Fruit fly (Drosophila melanogaster) whole organism, embryonic: Measurements from ENCODE around the gene CG7903.
A peak's percentile ranks its signal among the peaks of the same experiment; 100 is the strongest.

Source experiments
- Bdp1 ChIP-seq: fragments of 200-800 bp; sonication (Bioruptor generic); optimal IDR thresholded peaks from 3 replicates; lab custom pipeline; 2016; ENCODE audit warnings: missing biosample characterization, missing genetic modification characterization
- CG10321 ChIP-seq: fragments of 200-800 bp; sonication (Bioruptor generic); IDR thresholded peaks from 2 replicates; pipeline ENCODE4 v1.3.6; 2022; ENCODE audit warnings: missing biosample characterization, missing genetic modification characterization
- CG10654 ChIP-seq: fragments of 200-800 bp; sonication (Bioruptor generic); optimal IDR thresholded peaks from 2 replicates; lab custom pipeline; 2016; ENCODE audit warnings: missing biosample characterization, missing genetic modification characterization
- CG12299 ChIP-seq: fragments of 200-800 bp; sonication (Bioruptor generic); optimal IDR thresholded peaks from 2 replicates; lab custom pipeline; 2018; ENCODE audit warnings: missing biosample characterization, mild to moderate bottlenecking, missing genetic modification characterization
- CG14014 ChIP-seq: fragments of 200-800 bp; sonication (Bioruptor generic); IDR thresholded peaks from 2 replicates; pipeline ENCODE4 v1.3.6; 2022; ENCODE audit warnings: missing biosample characterization, missing genetic modification characterization
- CG15601 ChIP-seq: fragments of 200-800 bp; sonication (Bioruptor generic); optimal IDR thresholded peaks from 3 replicates; lab custom pipeline; 2019; ENCODE audit warnings: missing biosample characterization, mild to moderate bottlenecking, missing genetic modification characterization, moderate library complexity
- CG1602 ChIP-seq: fragments of 200-800 bp; sonication (Bioruptor generic); optimal IDR thresholded peaks from 3 replicates; lab custom pipeline; 2016; ENCODE audit warnings: missing biosample characterization, missing genetic modification characterization
- CG17361 ChIP-seq: fragments of 200-800 bp; sonication (Bioruptor generic); IDR thresholded peaks from 3 replicates; pipeline ENCODE4 v1.3.6; 2022; ENCODE audit warnings: missing biosample characterization, missing genetic modification characterization
- CG17912 ChIP-seq: fragments of 200-800 bp; sonication (Bioruptor generic); optimal IDR thresholded peaks from 2 replicates; lab custom pipeline; 2018; ENCODE audit warnings: missing biosample characterization, mild to moderate bottlenecking, missing genetic modification characterization
- CG2120 ChIP-seq: fragments of 200-800 bp; sonication (Bioruptor generic); optimal IDR thresholded peaks from 3 replicates; lab custom pipeline; 2016; ENCODE audit warnings: missing biosample characterization, missing genetic modification characterization
- CG30020 ChIP-seq: fragments of 200-800 bp; optimal IDR thresholded peaks from 2 replicates; lab custom pipeline; 2019; ENCODE audit warnings: missing biosample characterization, mild to moderate bottlenecking, missing genetic modification characterization, moderate library complexity
- CG3065 ChIP-seq: fragments of 200-800 bp; sonication (Bioruptor generic); optimal IDR thresholded peaks from 2 replicates; lab custom pipeline; 2016; ENCODE audit warnings: missing biosample characterization, missing genetic modification characterization
- CG3838 ChIP-seq: fragments of 200-800 bp; sonication (Bioruptor generic); optimal IDR thresholded peaks from 3 replicates; lab custom pipeline; 2016; ENCODE audit warnings: missing biosample characterization, missing genetic modification characterization
- CG4282 ChIP-seq: fragments of 200-800 bp; sonication (Bioruptor generic); optimal IDR thresholded peaks from 2 replicates; lab custom pipeline; 2016; ENCODE audit warnings: missing biosample characterization, missing genetic modification characterization
- CG4617 ChIP-seq: fragments of 200-800 bp; sonication (Bioruptor generic); optimal IDR thresholded peaks from 3 replicates; lab custom pipeline; 2016; ENCODE audit warnings: missing biosample characterization, missing genetic modification characterization, borderline replicate concordance
- CG6654 ChIP-seq: fragments of 200-800 bp; sonication (Bioruptor generic); optimal IDR thresholded peaks from 2 replicates; lab custom pipeline; 2017; ENCODE audit warnings: missing biosample characterization, mild to moderate bottlenecking, missing genetic modification characterization
- CG6813 ChIP-seq: fragments of 200-800 bp; sonication (Bioruptor generic); optimal IDR thresholded peaks from 2 replicates; lab custom pipeline; 2017; ENCODE audit warnings: missing biosample characterization, missing genetic modification characterization, mild to moderate bottlenecking, moderate library complexity, missing genetic modification reagents
- CG7372 ChIP-seq: fragments of 200-800 bp; sonication (Bioruptor generic); IDR thresholded peaks from 2 replicates; pipeline ENCODE4 v1.3.6; 2022; ENCODE audit warnings: missing biosample characterization, missing genetic modification characterization
- CG8290 ChIP-seq, 3 experiments: fragments of 200-800 bp; sonication (Bioruptor generic); optimal IDR thresholded peaks; 2 replicates each; lab custom pipeline; 2016 to 2019; ENCODE audit warnings: missing biosample characterization in 3 of 3, missing genetic modification characterization in 3 of 3, mild to moderate bottlenecking in 2 of 3, moderate library complexity in 1 of 3
- CG8359 ChIP-seq: fragments of 200-800 bp; sonication (Bioruptor generic); optimal IDR thresholded peaks from 2 replicates; lab custom pipeline; 2017; ENCODE audit warnings: missing biosample characterization, mild to moderate bottlenecking, missing genetic modification characterization, borderline replicate concordance
- CTCF ChIP-seq: fragments of 200-800 bp; sonication (Bioruptor generic); optimal IDR thresholded peaks from 2 replicates; lab custom pipeline; 2017; ENCODE audit warnings: missing biosample characterization, mild to moderate bottlenecking, missing genetic modification characterization, moderate library complexity
- Camta ChIP-seq: fragments of 200-800 bp; sonication (Bioruptor generic); optimal IDR thresholded peaks from 2 replicates; lab custom pipeline; 2016; ENCODE audit warnings: missing biosample characterization, missing genetic modification characterization
- D19A ChIP-seq: fragments of 200-800 bp; optimal IDR thresholded peaks from 3 replicates; lab custom pipeline; 2019; ENCODE audit warnings: missing biosample characterization, mild to moderate bottlenecking, missing genetic modification characterization, moderate library complexity
- Dp ChIP-seq: fragments of 200-800 bp; sonication (Bioruptor generic); optimal IDR thresholded peaks from 2 replicates; lab custom pipeline; 2018; ENCODE audit warnings: missing biosample characterization, mild to moderate bottlenecking, missing genetic modification characterization, moderate library complexity
- Fer3 ChIP-seq: fragments of 200-800 bp; sonication (Bioruptor generic); optimal IDR thresholded peaks from 2 replicates; lab custom pipeline; 2018; ENCODE audit warnings: missing biosample characterization, mild to moderate bottlenecking, missing genetic modification characterization, moderate library complexity
- HLH54F ChIP-seq: fragments of 200-800 bp; sonication (Bioruptor generic); optimal IDR thresholded peaks from 3 replicates; lab custom pipeline; 2016; ENCODE audit warnings: missing biosample characterization, missing genetic modification characterization
- Lhr ChIP-seq: fragments of 200-800 bp; sonication (Bioruptor generic); optimal IDR thresholded peaks from 3 replicates; lab custom pipeline; 2017; ENCODE audit warnings: mild to moderate bottlenecking, missing biosample characterization, missing genetic modification reagents, missing genetic modification characterization
- Lim3 ChIP-seq: fragments of 200-800 bp; sonication (Bioruptor generic); IDR thresholded peaks from 2 replicates; pipeline ENCODE4 v1.3.6; 2022; ENCODE audit warnings: missing biosample characterization, missing genetic modification characterization
- Myb ChIP-seq: fragments of 200-800 bp; sonication (Bioruptor generic); optimal IDR thresholded peaks from 2 replicates; lab custom pipeline; 2016; ENCODE audit warnings: missing biosample characterization, missing genetic modification characterization
- NC2α ChIP-seq: fragments of 200-800 bp; sonication (Bioruptor generic); optimal IDR thresholded peaks from 2 replicates; lab custom pipeline; 2016; ENCODE audit warnings: missing biosample characterization, missing genetic modification characterization
- NFAT ChIP-seq: fragments of 200-800 bp; sonication (Bioruptor generic); IDR thresholded peaks from 2 replicates; pipeline ENCODE4 v1.3.6; 2022; ENCODE audit warnings: missing biosample characterization, missing genetic modification characterization
- Rx ChIP-seq: fragments of 200-800 bp; sonication (Bioruptor generic); IDR thresholded peaks from 2 replicates; pipeline ENCODE4 v1.3.6; 2022; ENCODE audit warnings: missing biosample characterization, missing genetic modification characterization
- Side ChIP-seq: fragments of 200-800 bp; sonication (Bioruptor generic); optimal IDR thresholded peaks from 2 replicates; lab custom pipeline; 2016; ENCODE audit warnings: missing biosample characterization, missing genetic modification characterization
- Ssrp ChIP-seq: fragments of 200-800 bp; sonication (Bioruptor generic); optimal IDR thresholded peaks from 2 replicates; lab custom pipeline; 2018; ENCODE audit warnings: missing biosample characterization, mild to moderate bottlenecking, missing genetic modification characterization, moderate library complexity
- TFAM ChIP-seq: fragments of 200-800 bp; sonication (Bioruptor generic); optimal IDR thresholded peaks from 2 replicates; lab custom pipeline; 2017; ENCODE audit warnings: missing biosample characterization, missing genetic modification characterization, inconsistent platforms
- bbx ChIP-seq: fragments of 200-800 bp; sonication (Bioruptor generic); IDR thresholded peaks from 2 replicates; pipeline ENCODE4 v1.3.6; 2022; ENCODE audit warnings: missing biosample characterization, missing genetic modification characterization; ENCODE audit not compliant: partially characterized antibody
- cas ChIP-seq: fragments of 200-800 bp; sonication (Bioruptor generic); IDR thresholded peaks from 2 replicates; pipeline ENCODE4 v1.3.6; 2022; ENCODE audit warnings: missing biosample characterization, missing genetic modification characterization
- cg ChIP-seq: fragments of 200-800 bp; sonication (Bioruptor generic); optimal IDR thresholded peaks from 3 replicates; lab custom pipeline; 2019; ENCODE audit warnings: missing biosample characterization, mild to moderate bottlenecking, missing genetic modification characterization, moderate library complexity
- disco-r ChIP-seq: fragments of 200-800 bp; sonication (Bioruptor generic); optimal IDR thresholded peaks from 2 replicates; lab custom pipeline; 2016; ENCODE audit warnings: missing biosample characterization, missing genetic modification characterization
- ems ChIP-seq: fragments of 200-800 bp; sonication (Bioruptor generic); optimal IDR thresholded peaks from 3 replicates; lab custom pipeline; 2016; ENCODE audit warnings: missing biosample characterization, missing genetic modification characterization
- gro ChIP-seq: fragments of 200-800 bp; sonication (Bioruptor generic); optimal IDR thresholded peaks from 2 replicates; lab custom pipeline; 2016; ENCODE audit warnings: missing biosample characterization, missing genetic modification characterization
- kah ChIP-seq: fragments of 200-800 bp; sonication (Bioruptor generic); optimal IDR thresholded peaks from 2 replicates; lab custom pipeline; 2018; ENCODE audit warnings: missing biosample characterization, mild to moderate bottlenecking, missing genetic modification characterization
- nerfin-1 ChIP-seq: fragments of 200-800 bp; sonication (Bioruptor generic); optimal IDR thresholded peaks from 3 replicates; lab custom pipeline; 2019; ENCODE audit warnings: missing biosample characterization, mild to moderate bottlenecking, missing genetic modification characterization, moderate library complexity
- odd ChIP-seq: fragments of 200-800 bp; sonication (Bioruptor generic); optimal IDR thresholded peaks from 2 replicates; lab custom pipeline; 2017; ENCODE audit warnings: missing biosample characterization, mild to moderate bottlenecking, missing genetic modification characterization
- pb ChIP-seq: fragments of 200-800 bp; sonication (Bioruptor generic); optimal IDR thresholded peaks from 3 replicates; lab custom pipeline; 2016; ENCODE audit warnings: missing biosample characterization, missing genetic modification characterization
- repo ChIP-seq: fragments of 200-800 bp; sonication (Bioruptor generic); optimal IDR thresholded peaks from 2 replicates; lab custom pipeline; 2016; ENCODE audit warnings: missing biosample characterization, missing genetic modification characterization
- stwl ChIP-seq: fragments of 200-800 bp; sonication (Bioruptor generic); optimal IDR thresholded peaks from 3 replicates; lab custom pipeline; 2018; ENCODE audit warnings: missing biosample characterization, mild to moderate bottlenecking, missing genetic modification characterization, moderate library complexity
- sug ChIP-seq: fragments of 200-800 bp; optimal IDR thresholded peaks from 2 replicates; lab custom pipeline; 2019; ENCODE audit warnings: missing biosample characterization, mild to moderate bottlenecking, missing genetic modification characterization, moderate library complexity
- tup ChIP-seq: fragments of 200-800 bp; sonication (Bioruptor generic); optimal IDR thresholded peaks from 2 replicates; lab custom pipeline; 2016; ENCODE audit warnings: missing biosample characterization, mild to moderate bottlenecking, missing genetic modification characterization, moderate library complexity
- wek ChIP-seq: fragments of 200-800 bp; sonication (Bioruptor generic); optimal IDR thresholded peaks from 3 replicates; lab custom pipeline; 2018; ENCODE audit warnings: missing biosample characterization, mild to moderate bottlenecking, missing genetic modification characterization, moderate library complexity
- z ChIP-seq: fragments of 200-800 bp; sonication (Bioruptor generic); IDR thresholded peaks from 3 replicates; pipeline ENCODE4 v1.3.6; 2022; ENCODE audit warnings: missing biosample characterization, missing genetic modification characterization

Gene CG7903

dm6 chr3R:30022452-30023028 is 27.5 kb upstream of the CG7903 start, which contains the start of the genes RpS28a and Axn (continued):
- TF ChIP-seq CG3838 (GFP tag; lab: Kevin White, UChicago) = no peak
- TF ChIP-seq CG2120 = no peak
- peak; percentile 66 for TF ChIP-seq NFAT (GFP tag; lab: Robert Waterston, UW)
- TF ChIP-seq Camta = no peak
- TF ChIP-seq cg (GFP tag; lab: Kevin White, UChicago) = no peak
- no peak for TF ChIP-seq Lim3 (GFP tag; lab: Robert Waterston, UW)
- no peak for TF ChIP-seq TFAM (GFP tag; lab: Kevin White, UChicago)
- no peak for TF ChIP-seq CG10654 (GFP tag; lab: Kevin White, UChicago)
- TF ChIP-seq Rx (GFP tag; lab: Robert Waterston, UW) = no peak
- no peak for TF ChIP-seq CG6813 (GFP tag; lab: Kevin White, UChicago)
- no peak for TF ChIP-seq tup (GFP tag; lab: Kevin White, UChicago)
- TF ChIP-seq CG10321 = 0 out of 2 replicates have a peak, but pooled peaks have one; percentile 6
- no peak for TF ChIP-seq Fer3 (tag; lab: Kevin White, UChicago)
- TF ChIP-seq wek (GFP tag; lab: Kevin White, UChicago) = no peak
- TF ChIP-seq Lhr (GFP tag; lab: Kevin White, UChicago) = peak; percentile 91
- peak; percentile 97 for TF ChIP-seq CTCF (GFP tag; lab: Kevin White, UChicago)
- TF ChIP-seq sug (tag; lab: Kevin White, UChicago) = no peak
- TF ChIP-seq CG8290 (GFP tag; optimal IDR thresholded peaks at IDR 0.05; lab: Kevin White, UChicago) = peak; percentile 18
- TF ChIP-seq CG8290 (tag; optimal IDR thresholded peaks at IDR 0.05; lab: Kevin White, UChicago) = no peak
- peak; percentile 7 for TF ChIP-seq CG12299 (tag; lab: Kevin White, UChicago)
- TF ChIP-seq gro (GFP tag; lab: Kevin White, UChicago) = peak; percentile 1
- TF ChIP-seq odd (GFP tag; lab: Kevin White, UChicago) = no peak
- TF ChIP-seq stwl (tag; lab: Kevin White, UChicago) = no peak
- no peak for TF ChIP-seq NC2α (GFP tag; lab: Kevin White, UChicago)
- TF ChIP-seq CG1602 = no peak
- peak; percentile 66 for TF ChIP-seq bbx (GFP tag; lab: Robert Waterston, UW)
- no peak for TF ChIP-seq HLH54F (GFP tag; lab: Kevin White, UChicago)
- TF ChIP-seq CG8359 (GFP tag; lab: Kevin White, UChicago) = no peak
- peak; percentile 81 for TF ChIP-seq CG15601 (tag; lab: Kevin White, UChicago)
- no peak for TF ChIP-seq CG30020 (tag; lab: Kevin White, UChicago)
- TF ChIP-seq CG6654 = no peak
- no peak for TF ChIP-seq D19A (tag; lab: Kevin White, UChicago)
- peak; percentile 67 for TF ChIP-seq CG4617 (GFP tag; lab: Kevin White, UChicago)
- TF ChIP-seq repo (GFP tag; lab: Kevin White, UChicago) = no peak
- TF ChIP-seq CG14014 (GFP tag; lab: Robert Waterston, UW) = no peak
- TF ChIP-seq CG4282 = no peak
- no peak for TF ChIP-seq Side (GFP tag; lab: Kevin White, UChicago)
- TF ChIP-seq Ssrp (tag; lab: Kevin White, UChicago) = no peak
- TF ChIP-seq Bdp1 = no peak
- TF ChIP-seq pb = no peak
- peak; percentile 32 for TF ChIP-seq CG17912 (GFP tag; lab: Kevin White, UChicago)
- no peak for TF ChIP-seq z (GFP tag; lab: Robert Waterston, UW)
- no peak for TF ChIP-seq CG3065 (GFP tag; lab: Kevin White, UChicago)
- TF ChIP-seq Dp (GFP tag; lab: Kevin White, UChicago) = peak; percentile 58
- no peak for TF ChIP-seq CG7372 (GFP tag; lab: Robert Waterston, UW)
- TF ChIP-seq disco-r (GFP tag; lab: Kevin White, UChicago) = no peak
- peak; percentile 57 for TF ChIP-seq Myb (GFP tag; lab: Kevin White, UChicago)
- TF ChIP-seq nerfin-1 (tag; lab: Kevin White, UChicago) = no peak
- no peak for TF ChIP-seq cas (GFP tag; lab: Robert Waterston, UW)
- TF ChIP-seq CG17361 (GFP tag; lab: Robert Waterston, UW) = no peak; the same call in 2 of the 3 replicates
- TF ChIP-seq ems (GFP tag; lab: Kevin White, UChicago) = no peak
- TF ChIP-seq kah (GFP tag; lab: Kevin White, UChicago) = no peak
